Worm (Caenorhabditis elegans) whole organism, late embryonic: Measurements from ENCODE around the gene hda-10.

Experiments used
- C08G9.2 ChIP-seq: sonication (generic microtip); optimal IDR thresholded peaks from 2 replicates; lab custom pipeline; 2016; ENCODE audit warnings: mild to moderate bottlenecking, missing genetic modification characterization, moderate library complexity, missing compliant biosample characterization
- K02D7.2 ChIP-seq: sonication (generic microtip); optimal IDR thresholded peaks from 2 replicates; lab custom pipeline; 2017; ENCODE audit warnings: mild to moderate bottlenecking, missing genetic modification characterization, missing compliant biosample characterization
- T23F11.4 ChIP-seq: fragments of 200-800 bp; sonication (Bioruptor generic); optimal IDR thresholded peaks from 2 replicates; lab custom pipeline; 2018; ENCODE audit warnings: mild to moderate bottlenecking, missing genetic modification characterization, missing compliant biosample characterization
- ama-1 ChIP-seq: fragments of 150-350 bp; optimal IDR thresholded peaks from 2 replicates; lab custom pipeline; 2014
- ceh-14 ChIP-seq: sonication (generic microtip); optimal IDR thresholded peaks from 2 replicates; lab custom pipeline; 2016; ENCODE audit warnings: missing genotype, missing genetic modification characterization, missing compliant biosample characterization
- ceh-18 ChIP-seq: sonication (generic microtip); optimal IDR thresholded peaks from 2 replicates; lab custom pipeline; 2016; ENCODE audit warnings: missing genetic modification characterization, missing compliant biosample characterization
- ceh-2 ChIP-seq: sonication (generic microtip); optimal IDR thresholded peaks from 2 replicates; lab custom pipeline; 2016; ENCODE audit warnings: missing genotype, missing genetic modification characterization, missing compliant biosample characterization
- ceh-31 ChIP-seq: sonication (generic microtip); optimal IDR thresholded peaks from 2 replicates; lab custom pipeline; 2016; ENCODE audit warnings: missing genetic modification characterization, missing compliant biosample characterization
- ceh-34 ChIP-seq: sonication (generic microtip); optimal IDR thresholded peaks from 2 replicates; lab custom pipeline; 2016; ENCODE audit warnings: mild to moderate bottlenecking, missing genetic modification characterization, missing compliant biosample characterization
- ceh-6 ChIP-seq: fragments of 200-800 bp; sonication (Bioruptor generic); optimal IDR thresholded peaks from 2 replicates; lab custom pipeline; 2018; ENCODE audit warnings: mild to moderate bottlenecking, missing genetic modification characterization, missing compliant biosample characterization
- che-1 ChIP-seq: sonication (generic microtip); optimal IDR thresholded peaks from 2 replicates; lab custom pipeline; 2016; ENCODE audit warnings: mild to moderate bottlenecking, missing genetic modification characterization, missing compliant biosample characterization
- dmd-4 ChIP-seq: sonication (generic microtip); optimal IDR thresholded peaks from 2 replicates; lab custom pipeline; 2016; ENCODE audit warnings: borderline replicate concordance, missing genetic modification characterization, missing compliant biosample characterization
- elt-2 ChIP-seq: sonication (generic microtip); optimal IDR thresholded peaks from 2 replicates; lab custom pipeline; 2016; ENCODE audit warnings: missing genetic modification reagents, missing genetic modification characterization, missing compliant biosample characterization
- elt-4 ChIP-seq: sonication (generic microtip); optimal IDR thresholded peaks from 2 replicates; lab custom pipeline; 2016; ENCODE audit warnings: missing genetic modification characterization, missing compliant biosample characterization
- gmeb-2 ChIP-seq: sonication (generic microtip); optimal IDR thresholded peaks from 2 replicates; lab custom pipeline; 2016; ENCODE audit warnings: missing genetic modification characterization, inconsistent platforms, missing compliant biosample characterization
- hlh-15 ChIP-seq: sonication (generic microtip); optimal IDR thresholded peaks from 2 replicates; lab custom pipeline; 2016; ENCODE audit warnings: missing genetic modification characterization, missing compliant biosample characterization
- nfya-1 ChIP-seq: sonication (generic microtip); optimal IDR thresholded peaks from 2 replicates; lab custom pipeline; 2017; ENCODE audit warnings: missing genetic modification characterization, mild to moderate bottlenecking, missing compliant biosample characterization, antibody characterized with exemption, moderate library complexity
- nhr-232 ChIP-seq: sonication (generic microtip); optimal IDR thresholded peaks from 2 replicates; lab custom pipeline; 2016; ENCODE audit warnings: missing genetic modification characterization, missing compliant biosample characterization
- npax-4 ChIP-seq: sonication (generic microtip); optimal IDR thresholded peaks from 2 replicates; lab custom pipeline; 2016; ENCODE audit warnings: missing genetic modification characterization, missing compliant biosample characterization
- pat-9 ChIP-seq: fragments of 200-800 bp; sonication (Bioruptor generic); optimal IDR thresholded peaks from 2 replicates; lab custom pipeline; 2018; ENCODE audit warnings: mild to moderate bottlenecking, missing genetic modification characterization, moderate library complexity, missing compliant biosample characterization
- pha-2 ChIP-seq: sonication (generic microtip); optimal IDR thresholded peaks from 2 replicates; lab custom pipeline; 2017; ENCODE audit warnings: mild to moderate bottlenecking, missing genetic modification characterization, missing compliant biosample characterization
- pqm-1 ChIP-seq: sonication (generic microtip); optimal IDR thresholded peaks from 2 replicates; lab custom pipeline; 2016; ENCODE audit warnings: missing genetic modification characterization, missing compliant biosample characterization
- pros-1 ChIP-seq: fragments of 150-350 bp; optimal IDR thresholded peaks from 2 replicates; lab custom pipeline; 2014; ENCODE audit warnings: missing biosample characterization, missing genetic modification reagents, missing genetic modification characterization
- rnt-1 ChIP-seq: sonication (generic microtip); optimal IDR thresholded peaks from 2 replicates; lab custom pipeline; 2016; ENCODE audit warnings: missing genetic modification characterization, missing compliant biosample characterization
- sdc-2 ChIP-seq: sonication (generic microtip); optimal IDR thresholded peaks from 2 replicates; lab custom pipeline; 2016; ENCODE audit warnings: missing genotype, missing genetic modification characterization, missing compliant biosample characterization
- sox-2 ChIP-seq: fragments of 200-800 bp; sonication (Bioruptor generic); IDR thresholded peaks from 2 replicates; pipeline ENCODE4 v1.3.6; 2022; ENCODE audit warnings: missing genetic modification reagents, missing genetic modification characterization, missing compliant biosample characterization
- tbx-2 ChIP-seq: sonication (generic microtip); optimal IDR thresholded peaks from 2 replicates; lab custom pipeline; 2016; ENCODE audit warnings: missing genetic modification characterization, missing compliant biosample characterization
- ttx-3 ChIP-seq: sonication (generic microtip); optimal IDR thresholded peaks from 2 replicates; lab custom pipeline; 2016; ENCODE audit warnings: missing genetic modification reagents, missing genetic modification characterization, missing compliant biosample characterization
- unc-42 ChIP-seq: sonication (generic microtip); optimal IDR thresholded peaks from 2 replicates; lab custom pipeline; 2016; ENCODE audit warnings: missing genotype, missing genetic modification characterization, missing compliant biosample characterization
- unc-55 ChIP-seq: sonication (generic microtip); optimal IDR thresholded peaks from 2 replicates; lab custom pipeline; 2017; ENCODE audit warnings: missing biosample characterization, missing genetic modification reagents, missing genetic modification characterization
- ztf-16 ChIP-seq: sonication (generic microtip); optimal IDR thresholded peaks from 2 replicates; lab custom pipeline; 2017; ENCODE audit warnings: missing genetic modification characterization, missing compliant biosample characterization

hda-10 gene

ce11 chrII:13924909-13925308, 42.4 kb downstream of the hda-10 start, which contains the start of gene mltn-5:
mltn-5 (plus strand) TSS chrII:13925209.
- TF ChIP-seq elt-2 (no peak), npax-4 (no peak), pqm-1 (tag; lab: Kevin White, UChicago) (no peak), ceh-34 (tag; lab: Kevin White, UChicago) (no peak), che-1 (tag; lab: Kevin White, UChicago) (no peak), sox-2 (GFP tag; lab: Robert Waterston, UW) (no peak), T23F11.4 (GFP tag; lab: Kevin White, UChicago) (no peak), sdc-2 (tag; lab: Kevin White, UChicago) (no peak), dmd-4 (tag; lab: Kevin White, UChicago) (no peak), pat-9 (tag; lab: Kevin White, UChicago) (no peak), ztf-16 (tag; lab: Kevin White, UChicago) (no peak), unc-42 (tag; lab: Kevin White, UChicago) (no peak), ama-1 (lab: Kevin White, UChicago) (no peak), pha-2 (no peak), K02D7.2 (no peak), gmeb-2 (no peak), pros-1 (tag; lab: Kevin White, UChicago) (no peak), rnt-1 (no peak)

- TF ChIP-seq ama-1 (lab: Kevin White, UChicago) (no peak), pha-2 (no peak), rnt-1 (no peak), pqm-1 (tag; lab: Kevin White, UChicago) (no peak), ceh-34 (tag; lab: Kevin White, UChicago) (no peak), tbx-2 (tag; lab: Kevin White, UChicago) (no peak), T23F11.4 (GFP tag; lab: Kevin White, UChicago) (no peak), ceh-6 (GFP tag; lab: Kevin White, UChicago) (no peak)
These were observed 49.4 kb downstream of the hda-10 start, which contains the start of gene hot-3 for ce11 chrII:13931944-13932343. hot-3 (minus strand) TSS chrII:13932044.

ce11 chrII:13933534-13933933, 51.0 kb downstream of the hda-10 start:
- no peak for TF ChIP-seq ceh-18 (tag; lab: Kevin White, UChicago)
- TF ChIP-seq pqm-1 (tag; lab: Kevin White, UChicago) = no peak
- no peak for TF ChIP-seq npax-4
- TF ChIP-seq ceh-2 = no peak
- TF ChIP-seq hlh-15 (tag; lab: Kevin White, UChicago) = no peak
- no peak for TF ChIP-seq T23F11.4 (GFP tag; lab: Kevin White, UChicago)
- no peak for TF ChIP-seq ztf-16 (tag; lab: Kevin White, UChicago)
- no peak for TF ChIP-seq nfya-1
- TF ChIP-seq ttx-3 = no peak

- TF ChIP-seq ceh-31 (tag; lab: Kevin White, UChicago) (no peak), sox-2 (GFP tag; lab: Robert Waterston, UW) (no peak), ceh-34 (tag; lab: Kevin White, UChicago) (no peak), nhr-232 (tag; lab: Kevin White, UChicago) (no peak), rnt-1 (no peak), ceh-14 (no peak), nfya-1 (no peak), dmd-4 (tag; lab: Kevin White, UChicago) (no peak), C08G9.2 (tag; lab: Kevin White, UChicago) (no peak), unc-55 (GFP tag; lab: Kevin White, UChicago) (no peak), elt-4 (tag; lab: Kevin White, UChicago) (no peak)
- TF ChIP-seq, all 69 proteins: peak for 0
These were observed 53.4 kb downstream of the hda-10 start for ce11 chrII:13935907-13936306.
